Fruit fly (Drosophila melanogaster): ENCODE data around the gene BI-1.

DNA sequence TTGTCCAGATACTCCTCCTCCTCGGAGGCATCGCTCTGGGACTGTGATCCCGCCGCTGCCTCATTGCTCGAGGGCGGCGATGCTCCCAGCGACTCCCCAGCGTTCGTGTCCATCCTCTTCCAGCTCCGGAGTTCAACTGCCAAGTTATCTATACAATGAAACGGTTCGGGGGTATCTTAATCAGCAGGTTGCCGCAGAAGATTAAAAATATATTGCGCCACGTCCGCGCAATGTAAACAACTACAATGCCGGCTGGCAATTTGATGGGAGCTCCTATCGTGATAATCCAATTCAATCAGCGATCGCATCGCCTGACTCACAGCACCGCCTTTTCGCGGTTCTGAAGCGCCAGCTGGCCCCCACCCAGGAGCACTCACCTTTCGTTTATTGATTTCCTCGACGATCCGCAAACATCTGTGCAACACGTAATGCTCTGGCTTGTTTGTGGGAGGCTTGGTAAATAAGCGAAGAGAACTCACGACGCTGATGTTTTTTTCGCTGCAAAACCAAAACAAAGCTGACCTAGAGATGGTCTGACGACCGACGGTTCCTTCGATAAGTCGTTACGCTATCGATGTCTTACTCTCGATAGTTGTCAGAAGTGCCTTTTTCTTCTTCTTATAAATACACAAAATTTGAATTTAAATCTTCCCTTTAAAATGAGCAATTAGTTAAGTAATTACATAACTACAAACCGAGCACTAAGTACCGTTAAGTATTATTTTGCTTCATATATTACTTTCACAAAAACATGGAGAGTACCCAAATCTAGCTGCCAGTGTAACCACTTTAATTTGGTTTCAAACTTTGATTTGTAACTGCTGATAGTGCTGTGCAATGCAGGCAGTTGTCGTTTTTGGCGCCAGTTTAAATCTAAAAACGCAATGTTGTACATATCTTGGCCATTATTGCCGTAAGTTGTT is 19.1 kb downstream of the BI-1 start, which contains the start of gene cert:
- no peak for TF ChIP-seq Oli (tag; optimal IDR thresholded peaks at IDR 0.05)
- peak; percentile 36 for TF ChIP-seq CG10543 (GFP tag; optimal IDR thresholded peaks at IDR 0.05)
- TF ChIP-seq slbo (GFP tag; IDR thresholded peaks at IDR 0.05): peak; percentile 54; the same call in 1 of the 2 replicates
- no peak for TF ChIP-seq CG7372 (GFP tag; IDR thresholded peaks at IDR 0.05)
- no peak for TF ChIP-seq ewg (GFP tag; optimal IDR thresholded peaks at IDR 0.05)
- TF ChIP-seq sob (GFP tag; IDR thresholded peaks at IDR 0.05): no peak
- TF ChIP-seq CG14014 (GFP tag; IDR thresholded peaks at IDR 0.05): no peak
- TF ChIP-seq CG8089 (GFP tag; optimal IDR thresholded peaks at IDR 0.05): no peak
- TF ChIP-seq psq (GFP tag; optimal IDR thresholded peaks at IDR 0.05): no peak
- TF ChIP-seq Atf3 (GFP tag; optimal IDR thresholded peaks at IDR 0.05): no peak
- peak; percentile 2 for TF ChIP-seq Sox100B (GFP tag; optimal IDR thresholded peaks at IDR 0.05)
- peak; percentile 80; the same call in 1 of the 2 replicates for TF ChIP-seq CG42726 (GFP tag; IDR thresholded peaks at IDR 0.05; ENCODE audit: partially characterized antibody)
- TF ChIP-seq fd64A (GFP tag; optimal IDR thresholded peaks at IDR 0.05): no peak
